Fruit fly (Drosophila melanogaster) whole organism, wandering third instar larva: ENCODE measurements around the gene CG32278.

Experiments
- Dfd ChIP-seq: fragments of >200 bp; optimal IDR thresholded peaks from 2 replicates; lab custom pipeline; 2017; ENCODE audit warnings: missing biosample characterization, missing genetic modification characterization
- Hr78 ChIP-seq: fragments of >200 bp; optimal IDR thresholded peaks from 2 replicates; lab custom pipeline; 2017; ENCODE audit warnings: missing biosample characterization, missing genetic modification characterization
- h ChIP-seq: fragments of 200-800 bp; sonication (Bioruptor generic); optimal IDR thresholded peaks from 3 replicates; lab custom pipeline; 2016; ENCODE audit warnings: missing biosample characterization, mild to moderate bottlenecking, missing genetic modification characterization
- lola ChIP-seq: fragments of >200 bp; optimal IDR thresholded peaks from 2 replicates; lab custom pipeline; 2017; ENCODE audit warnings: missing biosample characterization, missing genetic modification characterization
- pan ChIP-seq: fragments of >200 bp; optimal IDR thresholded peaks from 2 replicates; lab custom pipeline; 2017
- sage ChIP-seq: fragments of 200-800 bp; sonication (Bioruptor generic); optimal IDR thresholded peaks from 2 replicates; lab custom pipeline; 2016; ENCODE audit warnings: missing biosample characterization, mild to moderate bottlenecking, missing genetic modification characterization
- tai ChIP-seq: sonication (Bioruptor generic); optimal IDR thresholded peaks from 2 replicates; lab custom pipeline; 2016; ENCODE audit warnings: missing biosample characterization, missing genetic modification characterization

dm6 chr3L:3148125-3149059 lies 20.7 kb upstream of the CG32278 start, which contains the start of the genes Usp5 and BtbVII:
- TF ChIP-seq Dfd (GFP tag; lab: Kevin White, UChicago) (no peak), pan (lab: Kevin White, UChicago) (no peak), Hr78 (no peak), tai (GFP tag; lab: Kevin White, UChicago) (no peak), sage (GFP tag; lab: Kevin White, UChicago) (no peak), h (GFP tag; lab: Kevin White, UChicago) (peak; percentile 72), lola (GFP tag; lab: Kevin White, UChicago) (no peak)
